Worm (Caenorhabditis elegans) whole organism, L2 larva: ENCODE measurements around the gene vap-1.

Source experiments
- C34F6.9 ChIP-seq: fragments of 150-350 bp; optimal IDR thresholded peaks from 2 replicates; lab custom pipeline; 2014; ENCODE audit warnings: missing biosample characterization, missing genetic modification characterization
- R02D3.7 ChIP-seq: fragments of 150-350 bp; optimal IDR thresholded peaks from 2 replicates; lab custom pipeline; 2014; ENCODE audit warnings: missing biosample characterization, missing genetic modification characterization
- Y55F3AM.14 ChIP-seq: fragments of 200-800 bp; sonication (Bioruptor generic); optimal IDR thresholded peaks from 2 replicates; lab custom pipeline; 2018; ENCODE audit warnings: mild to moderate bottlenecking, missing genetic modification characterization, missing compliant biosample characterization
- alr-1 ChIP-seq: fragments of 150-350 bp; optimal IDR thresholded peaks from 2 replicates; lab custom pipeline; 2014; ENCODE audit warnings: missing biosample characterization, missing genetic modification characterization
- aly-2 ChIP-seq: fragments of 150-350 bp; optimal IDR thresholded peaks from 2 replicates; lab custom pipeline; 2014; ENCODE audit warnings: missing biosample characterization, missing genetic modification characterization
- ama-1 ChIP-seq: fragments of 150-350 bp; optimal IDR thresholded peaks from 2 replicates; lab custom pipeline; 2018; ENCODE audit warnings: inconsistent platforms
- blmp-1 ChIP-seq: sonication (generic microtip); optimal IDR thresholded peaks from 2 replicates; lab custom pipeline; 2017; ENCODE audit warnings: missing genetic modification characterization, mild to moderate bottlenecking, missing compliant biosample characterization, antibody characterized with exemption, moderate library complexity; ENCODE audit not compliant: insufficient read depth
- ceh-16 ChIP-seq: fragments of 150-350 bp; optimal IDR thresholded peaks from 2 replicates; lab custom pipeline; 2014; ENCODE audit warnings: missing biosample characterization, missing genetic modification characterization
- ceh-82 ChIP-seq: fragments of 150-350 bp; optimal IDR thresholded peaks from 2 replicates; lab custom pipeline; 2014; ENCODE audit warnings: missing biosample characterization, missing genetic modification characterization
- crh-2 ChIP-seq: sonication (generic microtip); optimal IDR thresholded peaks from 2 replicates; lab custom pipeline; 2017; ENCODE audit warnings: missing biosample characterization, missing genetic modification characterization
- dmd-4 ChIP-seq: sonication (generic microtip); optimal IDR thresholded peaks from 2 replicates; lab custom pipeline; 2017; ENCODE audit warnings: missing biosample characterization, missing genetic modification characterization
- egl-27 ChIP-seq: sonication (generic microtip); optimal IDR thresholded peaks from 3 replicates; lab custom pipeline; 2017; ENCODE audit warnings: missing biosample characterization, missing genetic modification reagents, missing genetic modification characterization
- elt-3 ChIP-seq: sonication (generic microtip); optimal IDR thresholded peaks from 2 replicates; lab custom pipeline; 2017; ENCODE audit warnings: missing biosample characterization, missing genetic modification characterization
- fos-1 ChIP-seq: fragments of 150-350 bp; optimal IDR thresholded peaks from 2 replicates; lab custom pipeline; 2014; ENCODE audit warnings: missing biosample characterization, missing genetic modification characterization
- gmeb-1 ChIP-seq: fragments of 150-350 bp; optimal IDR thresholded peaks from 2 replicates; lab custom pipeline; 2014; ENCODE audit warnings: missing biosample characterization, missing genetic modification characterization
- lin-13 ChIP-seq: fragments of 150-350 bp; optimal IDR thresholded peaks from 2 replicates; lab custom pipeline; 2014; ENCODE audit warnings: missing biosample characterization, missing genetic modification reagents, missing genetic modification characterization
- lin-39 ChIP-seq: fragments of 150-350 bp; optimal IDR thresholded peaks from 2 replicates; lab custom pipeline; 2014; ENCODE audit warnings: missing biosample characterization, missing genetic modification reagents, missing genetic modification characterization
- lsy-2 ChIP-seq, 2 experiments: fragments of 150-350 bp in 1 of 2; sonication (generic microtip) in 1 of 2; optimal IDR thresholded peaks; 2 replicates each; lab custom pipeline; 2014 to 2017; ENCODE audit warnings: missing biosample characterization in 2 of 2, missing genetic modification characterization in 2 of 2
- mab-5 ChIP-seq: fragments of 150-350 bp; optimal IDR thresholded peaks from 2 replicates; lab custom pipeline; 2014; ENCODE audit warnings: missing biosample characterization, missing genetic modification characterization
- mbf-1 ChIP-seq: sonication (generic microtip); optimal IDR thresholded peaks from 2 replicates; lab custom pipeline; 2017; ENCODE audit warnings: missing biosample characterization, missing genetic modification characterization
- mdl-1 ChIP-seq, 2 experiments: fragments of 150-350 bp in 1 of 2; sonication (generic microtip) in 1 of 2; optimal IDR thresholded peaks; 2 replicates each; lab custom pipeline; 2017; ENCODE audit warnings: missing biosample characterization in 2 of 2, missing genetic modification characterization in 2 of 2
- nhr-10 ChIP-seq: sonication (generic microtip); optimal IDR thresholded peaks from 2 replicates; lab custom pipeline; 2017; ENCODE audit warnings: missing biosample characterization, missing genetic modification characterization
- nhr-11 ChIP-seq: fragments of 150-350 bp; optimal IDR thresholded peaks from 2 replicates; lab custom pipeline; 2014; ENCODE audit warnings: missing biosample characterization, missing genetic modification characterization
- nhr-12 ChIP-seq: fragments of 150-350 bp; optimal IDR thresholded peaks from 2 replicates; lab custom pipeline; 2014; ENCODE audit warnings: missing biosample characterization, missing genetic modification characterization
- nhr-129 ChIP-seq: fragments of 150-350 bp; optimal IDR thresholded peaks from 2 replicates; lab custom pipeline; 2014; ENCODE audit warnings: missing biosample characterization, missing genetic modification characterization
- nhr-21 ChIP-seq: fragments of 150-350 bp; optimal IDR thresholded peaks from 2 replicates; lab custom pipeline; 2014; ENCODE audit warnings: missing biosample characterization, missing genetic modification characterization
- nhr-23 ChIP-seq: fragments of 150-350 bp; optimal IDR thresholded peaks from 2 replicates; lab custom pipeline; 2014; ENCODE audit warnings: missing biosample characterization, missing genetic modification reagents, missing genetic modification characterization
- nhr-237 ChIP-seq: fragments of 150-350 bp; optimal IDR thresholded peaks from 2 replicates; lab custom pipeline; 2014; ENCODE audit warnings: missing biosample characterization, missing genetic modification characterization
- nhr-25 ChIP-seq: fragments of 150-350 bp; sonication (generic microtip); optimal IDR thresholded peaks from 3 replicates; lab custom pipeline; 2014; ENCODE audit warnings: missing biosample characterization, missing genetic modification characterization
- nhr-6 ChIP-seq: fragments of 150-350 bp; optimal IDR thresholded peaks from 2 replicates; lab custom pipeline; 2014; ENCODE audit warnings: missing biosample characterization, missing genetic modification characterization
- sem-4 ChIP-seq: fragments of 150-350 bp; optimal IDR thresholded peaks from 2 replicates; lab custom pipeline; 2014; ENCODE audit warnings: missing biosample characterization, missing genetic modification reagents, missing genetic modification characterization
- skn-1 ChIP-seq: sonication (generic microtip); optimal IDR thresholded peaks from 2 replicates; lab custom pipeline; 2017; ENCODE audit warnings: missing biosample characterization, missing genetic modification characterization
- sma-3 ChIP-seq: sonication (generic microtip); optimal IDR thresholded peaks from 2 replicates; lab custom pipeline; 2016; ENCODE audit warnings: missing genetic modification reagents, missing genetic modification characterization, missing compliant biosample characterization
- sma-9 ChIP-seq, 2 experiments: fragments of 150-350 bp in 1 of 2; sonication (generic microtip) in 1 of 2; optimal IDR thresholded peaks; 2 replicates each; lab custom pipeline; 2014 to 2016; ENCODE audit warnings: missing genetic modification characterization in 2 of 2, mild to moderate bottlenecking in 1 of 2, missing biosample characterization in 1 of 2, missing compliant biosample characterization in 1 of 2, missing genetic modification reagents in 1 of 2, moderate library complexity in 1 of 2
- snpc-4 ChIP-seq: fragments of 150-350 bp; optimal IDR thresholded peaks from 2 replicates; lab custom pipeline; 2014; ENCODE audit warnings: missing biosample characterization, missing genetic modification characterization
- unc-39 ChIP-seq: fragments of 150-350 bp; optimal IDR thresholded peaks from 2 replicates; lab custom pipeline; 2014; ENCODE audit warnings: missing biosample characterization, missing genetic modification characterization
- unc-55 ChIP-seq: fragments of 150-350 bp; sonication (generic microtip); optimal IDR thresholded peaks from 3 replicates; lab custom pipeline; 2014; ENCODE audit warnings: missing biosample characterization, missing genetic modification reagents, missing genetic modification characterization
- ztf-1 ChIP-seq: fragments of 200-800 bp; sonication (Bioruptor generic); conservative IDR thresholded peaks from 2 replicates; pipeline ENCODE4 v1.3.6; 2022; ENCODE audit warnings: missing genetic modification characterization, missing compliant biosample characterization
- ztf-11 ChIP-seq: sonication (generic microtip); optimal IDR thresholded peaks from 2 replicates; lab custom pipeline; 2017; ENCODE audit warnings: missing biosample characterization, missing genetic modification characterization
- ztf-4 ChIP-seq: fragments of 150-350 bp; optimal IDR thresholded peaks from 2 replicates; lab custom pipeline; 2014; ENCODE audit warnings: missing biosample characterization, missing genetic modification characterization

Gene vap-1

DNA sequence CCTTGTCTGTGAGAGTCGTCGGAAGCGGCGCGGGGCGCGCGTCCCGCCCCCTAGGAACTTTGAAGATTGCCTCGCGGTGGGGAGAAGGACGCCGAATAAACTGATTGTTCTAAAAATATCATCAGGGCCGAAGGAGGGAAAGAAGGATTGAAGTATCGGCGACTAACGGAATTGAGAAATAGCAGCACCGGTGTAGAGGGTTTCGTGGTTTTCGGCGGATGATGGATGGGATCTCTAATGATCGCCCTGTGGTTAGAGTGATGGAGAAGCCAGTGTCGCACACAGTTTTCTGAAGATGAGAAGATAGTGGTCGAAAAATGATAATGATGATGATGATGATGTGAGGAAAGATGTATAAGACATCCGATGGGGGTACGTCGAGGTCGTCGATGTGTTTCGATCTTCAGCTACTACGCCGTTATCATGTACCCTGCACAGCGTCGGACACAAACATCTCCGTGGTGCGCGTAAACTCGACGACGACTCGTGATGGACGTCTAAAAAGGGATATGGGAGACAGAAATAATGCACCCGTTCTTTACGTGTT is 25.2 kb upstream of the vap-1 start, which contains the start of gene osm-11:
osm-11 (minus strand) TSS at position 51 of the 547 bp plus-strand sequence.
- TF ChIP-seq crh-2 (tag; lab: Kevin White, UChicago) (no peak), R02D3.7 (tag; lab: Kevin White, UChicago) (no peak), nhr-129 (tag; lab: Kevin White, UChicago) (peak; percentile 18), sma-3 (GFP tag; lab: Kevin White, UChicago) (peak; percentile 15), sma-9 (GFP tag; optimal IDR thresholded peaks at IDR 0.05; lab: Kevin White, UChicago) (peak; percentile 94), sma-9 (tag; optimal IDR thresholded peaks at IDR 0.05; lab: Kevin White, UChicago) (no peak), ztf-11 (tag; lab: Kevin White, UChicago) (no peak), mdl-1 (tag; optimal IDR thresholded peaks at IDR 0.05; lab: Kevin White, UChicago) (peak in 1 of 2 experiments; percentile 3), blmp-1 (tag; lab: Kevin White, UChicago) (peak; percentile 66), nhr-21 (tag; lab: Kevin White, UChicago) (peak; percentile 51), ztf-1 (GFP tag; lab: Robert Waterston, UW) (no peak), Y55F3AM.14 (GFP tag; lab: Kevin White, UChicago) (no peak), C34F6.9 (tag; lab: Kevin White, UChicago) (no peak), lsy-2 (tag; optimal IDR thresholded peaks at IDR 0.05; lab: Kevin White, UChicago) (peak in 1 of 2 experiments; percentile 21), nhr-23 (tag; lab: Kevin White, UChicago) (no peak), nhr-11 (tag; lab: Kevin White, UChicago) (no peak), nhr-12 (tag; lab: Kevin White, UChicago) (no peak), fos-1 (no peak), egl-27 (tag; lab: Kevin White, UChicago) (peak; percentile 23), lin-39 (tag; lab: Kevin White, UChicago) (no peak), ama-1 (no peak), lin-13 (GFP tag; lab: Kevin White, UChicago) (no peak), ztf-4 (tag; lab: Kevin White, UChicago) (peak; percentile 12), unc-39 (tag; lab: Kevin White, UChicago) (no peak)

DNA sequence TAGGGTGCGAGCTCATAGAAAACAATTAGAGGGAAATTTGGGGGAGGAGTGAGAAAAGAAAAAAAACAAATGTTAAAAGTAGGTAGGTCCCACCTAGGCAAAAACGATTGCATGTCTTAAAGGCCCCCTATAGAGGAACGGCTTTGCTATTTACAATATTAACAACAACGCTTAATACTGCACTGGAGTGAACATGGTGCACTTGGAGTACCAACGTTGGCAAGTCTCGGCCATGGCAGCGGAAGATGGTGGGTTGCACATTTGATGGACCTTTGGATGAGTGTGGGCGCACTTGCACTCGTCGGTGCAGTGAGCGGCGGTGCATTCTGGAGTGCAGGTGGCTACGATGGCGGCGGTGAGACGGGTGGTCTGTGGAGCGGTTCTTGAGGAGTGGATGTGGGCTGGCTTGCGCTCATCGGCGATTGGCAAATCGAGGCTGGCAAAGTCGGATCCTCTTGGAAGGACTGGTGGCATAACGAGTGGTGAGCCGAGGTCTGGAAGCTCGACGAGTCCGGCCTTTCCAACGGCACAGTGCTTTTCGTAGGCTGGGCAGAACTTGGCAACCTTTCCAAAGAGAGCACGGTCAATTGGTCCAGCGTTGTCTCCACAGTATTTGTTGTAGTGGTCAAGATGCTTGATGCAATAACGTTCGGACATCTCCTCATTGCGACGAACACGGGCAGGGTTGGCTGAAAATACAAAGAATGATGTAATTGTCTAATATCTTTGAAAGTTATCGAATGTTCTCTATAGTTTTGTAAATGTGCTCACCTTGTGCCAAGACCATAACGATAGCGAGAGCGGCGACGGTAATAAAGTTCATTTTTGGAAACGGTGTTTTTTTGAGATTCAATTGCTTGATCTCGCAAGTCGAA is 24.5 kb upstream of the vap-1 start:
- TF ChIP-seq sma-3 (GFP tag; lab: Kevin White, UChicago): no peak
- TF ChIP-seq ceh-16 (tag; lab: Kevin White, UChicago): no peak
- TF ChIP-seq elt-3 (tag; lab: Kevin White, UChicago): no peak
- TF ChIP-seq blmp-1 (tag; lab: Kevin White, UChicago): peak; percentile 46
- TF ChIP-seq sma-9 (GFP tag; optimal IDR thresholded peaks at IDR 0.05; lab: Kevin White, UChicago): peak; percentile 54
- no peak for TF ChIP-seq sma-9 (tag; optimal IDR thresholded peaks at IDR 0.05; lab: Kevin White, UChicago)
- peak; percentile 97 for TF ChIP-seq ama-1
- no peak for TF ChIP-seq nhr-237 (tag; lab: Kevin White, UChicago)
- TF ChIP-seq snpc-4 (tag; lab: Kevin White, UChicago): no peak
- no peak for TF ChIP-seq C34F6.9 (tag; lab: Kevin White, UChicago)
- no peak for TF ChIP-seq nhr-129 (tag; lab: Kevin White, UChicago)
- peak; percentile 14 for TF ChIP-seq nhr-6 (tag; lab: Kevin White, UChicago)
- no peak for TF ChIP-seq ztf-1 (GFP tag; lab: Robert Waterston, UW)
- peak; percentile 27 for TF ChIP-seq Y55F3AM.14 (GFP tag; lab: Kevin White, UChicago)
- TF ChIP-seq nhr-21 (tag; lab: Kevin White, UChicago): peak; percentile 84
- TF ChIP-seq lsy-2 (tag; optimal IDR thresholded peaks at IDR 0.05; lab: Kevin White, UChicago): peak in 1 of 2 experiments; percentile 1

DNA sequence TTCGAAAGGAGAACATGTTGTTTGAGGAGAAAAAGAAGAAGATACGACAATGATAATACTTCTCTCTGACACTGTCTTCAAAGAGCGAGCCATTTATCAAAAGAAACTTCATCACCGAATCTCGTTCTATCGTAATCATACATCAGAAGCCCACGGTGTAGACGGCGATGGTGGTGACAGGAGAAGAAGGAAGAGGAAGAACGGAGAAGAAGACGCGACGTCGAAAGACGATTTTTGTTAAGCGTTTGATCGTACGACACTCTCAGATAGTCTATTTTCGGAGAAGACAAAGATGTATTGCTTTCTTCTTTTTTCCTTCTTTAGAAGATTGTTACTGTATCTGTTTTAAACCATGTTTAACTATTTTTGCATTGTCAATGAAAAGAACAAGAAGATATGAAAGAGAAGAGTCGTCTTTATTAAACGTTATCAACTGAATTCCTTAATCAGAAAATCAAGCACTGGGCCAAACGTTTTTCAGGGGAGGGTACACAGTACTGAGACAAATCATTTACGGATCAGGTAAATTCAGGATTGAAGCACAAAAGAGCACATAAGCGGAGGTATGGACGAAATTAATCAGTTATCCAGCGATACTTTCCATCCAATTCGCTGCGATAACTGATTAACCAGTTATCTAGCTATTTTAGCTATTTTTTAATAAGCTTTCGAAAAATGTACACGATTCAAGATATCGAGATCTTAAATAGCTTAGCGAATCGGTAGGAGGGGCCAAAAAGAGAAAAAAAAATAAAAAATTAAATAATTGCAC is 23.6 kb upstream of the vap-1 start:
- TF ChIP-seq nhr-6 (tag; lab: Kevin White, UChicago) (peak; percentile 13), Y55F3AM.14 (GFP tag; lab: Kevin White, UChicago) (peak; percentile 68), skn-1 (tag; lab: Kevin White, UChicago) (no peak), unc-39 (tag; lab: Kevin White, UChicago) (no peak), fos-1 (no peak), nhr-129 (tag; lab: Kevin White, UChicago) (peak; percentile 39), crh-2 (tag; lab: Kevin White, UChicago) (peak; percentile 60), mab-5 (tag; lab: Kevin White, UChicago) (no peak), lin-39 (tag; lab: Kevin White, UChicago) (no peak), alr-1 (tag; lab: Kevin White, UChicago) (no peak), ceh-16 (tag; lab: Kevin White, UChicago) (no peak), aly-2 (tag; lab: Kevin White, UChicago) (no peak), unc-55 (no peak), gmeb-1 (tag; lab: Kevin White, UChicago) (peak; percentile 37), snpc-4 (tag; lab: Kevin White, UChicago) (peak; percentile 9), ceh-82 (peak; percentile 25), ama-1 (peak; percentile 97), mbf-1 (no peak), blmp-1 (tag; lab: Kevin White, UChicago) (peak; percentile 44), sem-4 (tag; lab: Kevin White, UChicago) (no peak), nhr-10 (tag; lab: Kevin White, UChicago) (no peak), dmd-4 (tag; lab: Kevin White, UChicago) (no peak), nhr-11 (tag; lab: Kevin White, UChicago) (no peak), C34F6.9 (tag; lab: Kevin White, UChicago) (no peak), nhr-25 (tag; lab: Kevin White, UChicago) (peak; percentile 64), sma-3 (GFP tag; lab: Kevin White, UChicago) (peak; percentile 84), egl-27 (tag; lab: Kevin White, UChicago) (no peak), ztf-1 (GFP tag; lab: Robert Waterston, UW) (no peak)
